Fruit fly (Drosophila melanogaster) whole organism, embryonic: ENCODE measurements around the gene CG15196.

Experiments used
- Ada2b ChIP-seq: fragments of 200-800 bp; sonication (Bioruptor generic); IDR thresholded peaks from 2 replicates; pipeline ENCODE4 v1.3.6; 2022; ENCODE audit warnings: missing biosample characterization, missing genetic modification characterization
- Asciz ChIP-seq: fragments of 200-800 bp; sonication (Bioruptor generic); optimal IDR thresholded peaks from 2 replicates; lab custom pipeline; 2017; ENCODE audit warnings: missing biosample characterization, mild to moderate bottlenecking, missing genetic modification characterization, missing genetic modification reagents
- Bteb2 ChIP-seq: fragments of 200-800 bp; sonication (Bioruptor generic); optimal IDR thresholded peaks from 2 replicates; lab custom pipeline; 2016; ENCODE audit warnings: missing biosample characterization, missing genetic modification characterization
- CG10431 ChIP-seq: fragments of 200-800 bp; sonication (Bioruptor generic); optimal IDR thresholded peaks from 3 replicates; lab custom pipeline; 2018; ENCODE audit warnings: missing biosample characterization, mild to moderate bottlenecking, missing genetic modification characterization
- CG11695 ChIP-seq: fragments of 200-800 bp; sonication (Bioruptor generic); IDR thresholded peaks from 3 replicates; pipeline ENCODE4 v1.3.6; 2022; ENCODE audit warnings: missing biosample characterization, missing genetic modification characterization
- CG12071 ChIP-seq: fragments of 200-800 bp; sonication (Bioruptor generic); optimal IDR thresholded peaks from 3 replicates; lab custom pipeline; 2018; ENCODE audit warnings: missing biosample characterization, mild to moderate bottlenecking, missing genetic modification characterization
- CG12659 ChIP-seq: fragments of 200-800 bp; sonication (Bioruptor generic); optimal IDR thresholded peaks from 3 replicates; lab custom pipeline; 2017; ENCODE audit warnings: mild to moderate bottlenecking, missing biosample characterization, missing genetic modification reagents, missing genetic modification characterization
- CG14050 ChIP-seq: fragments of 200-800 bp; sonication (Bioruptor generic); IDR thresholded peaks from 3 replicates; pipeline ENCODE4 v1.3.6; 2022; ENCODE audit warnings: missing biosample characterization, missing genetic modification characterization
- CG1529 ChIP-seq: fragments of 200-800 bp; sonication (Bioruptor generic); optimal IDR thresholded peaks from 3 replicates; lab custom pipeline; 2018; ENCODE audit warnings: missing biosample characterization, missing genetic modification characterization
- CG16815 ChIP-seq: fragments of 200-800 bp; sonication (Bioruptor generic); optimal IDR thresholded peaks from 3 replicates; lab custom pipeline; 2017; ENCODE audit warnings: missing biosample characterization, mild to moderate bottlenecking, missing genetic modification characterization
- CG17912 ChIP-seq: fragments of 200-800 bp; sonication (Bioruptor generic); optimal IDR thresholded peaks from 2 replicates; lab custom pipeline; 2018; ENCODE audit warnings: missing biosample characterization, mild to moderate bottlenecking, missing genetic modification characterization
- CG18599 ChIP-seq: fragments of 200-800 bp; sonication (Bioruptor generic); optimal IDR thresholded peaks from 3 replicates; lab custom pipeline; 2017; ENCODE audit warnings: missing biosample characterization, missing genetic modification characterization, mild to moderate bottlenecking, moderate library complexity, missing genetic modification reagents
- CG18764 ChIP-seq: fragments of 200-800 bp; sonication (Bioruptor generic); optimal IDR thresholded peaks from 3 replicates; lab custom pipeline; 2016; ENCODE audit warnings: missing biosample characterization, missing genetic modification characterization
- CG2199 ChIP-seq: fragments of 200-800 bp; sonication (Bioruptor generic); IDR thresholded peaks from 3 replicates; pipeline ENCODE4 v1.3.6; 2022; ENCODE audit warnings: missing biosample characterization, missing genetic modification characterization
- CG2889 ChIP-seq: fragments of 200-800 bp; sonication (Bioruptor generic); IDR thresholded peaks from 3 replicates; pipeline ENCODE4 v1.3.6; 2022; ENCODE audit warnings: missing biosample characterization, missing genetic modification characterization
- CG31365 ChIP-seq: fragments of 200-800 bp; sonication (Bioruptor generic); optimal IDR thresholded peaks from 2 replicates; lab custom pipeline; 2018; ENCODE audit warnings: missing biosample characterization, mild to moderate bottlenecking, missing genetic modification characterization
- CG3407 ChIP-seq: fragments of 200-800 bp; sonication (Bioruptor generic); optimal IDR thresholded peaks from 2 replicates; lab custom pipeline; 2018; ENCODE audit warnings: missing biosample characterization, mild to moderate bottlenecking, missing genetic modification characterization
- CG5245 ChIP-seq: fragments of 200-800 bp; sonication (Bioruptor generic); optimal IDR thresholded peaks from 3 replicates; lab custom pipeline; 2016; ENCODE audit warnings: missing biosample characterization, missing genetic modification characterization
- CG5953 ChIP-seq: fragments of 200-800 bp; sonication (Bioruptor generic); IDR thresholded peaks from 2 replicates; pipeline ENCODE4 v1.3.6; 2022; ENCODE audit warnings: missing biosample characterization, missing genetic modification characterization
- CG8359 ChIP-seq: fragments of 200-800 bp; sonication (Bioruptor generic); optimal IDR thresholded peaks from 2 replicates; lab custom pipeline; 2017; ENCODE audit warnings: missing biosample characterization, mild to moderate bottlenecking, missing genetic modification characterization, borderline replicate concordance
- CG8765 ChIP-seq: fragments of 200-800 bp; sonication (Bioruptor generic); IDR thresholded peaks from 2 replicates; pipeline ENCODE4 v1.3.6; 2022; ENCODE audit warnings: missing biosample characterization, missing genetic modification characterization
- HLH3B ChIP-seq: fragments of 200-800 bp; sonication (Bioruptor generic); IDR thresholded peaks from 2 replicates; pipeline ENCODE4 v1.3.6; 2022; ENCODE audit warnings: missing biosample characterization, missing genetic modification characterization
- HmgD ChIP-seq: fragments of 200-800 bp; sonication (Bioruptor generic); optimal IDR thresholded peaks from 3 replicates; lab custom pipeline; 2016; ENCODE audit warnings: missing biosample characterization, missing genetic modification characterization
- HmgZ ChIP-seq: fragments of 200-800 bp; sonication (Bioruptor generic); optimal IDR thresholded peaks from 2 replicates; lab custom pipeline; 2018; ENCODE audit warnings: missing biosample characterization, mild to moderate bottlenecking, missing genetic modification characterization
- Hr51 ChIP-seq, 2 experiments: fragments of 200-800 bp; sonication (Bioruptor generic); optimal IDR thresholded peaks; 2 replicates in 1 of 2; 3 replicates in 1 of 2; lab custom pipeline; 2016 to 2018; ENCODE audit warnings: missing biosample characterization in 2 of 2, missing genetic modification characterization in 2 of 2, mild to moderate bottlenecking in 1 of 2, moderate library complexity in 1 of 2
- Max ChIP-seq: fragments of 200-800 bp; sonication (Bioruptor generic); optimal IDR thresholded peaks from 2 replicates; lab custom pipeline; 2016; ENCODE audit warnings: missing biosample characterization, mild to moderate bottlenecking, missing genetic modification characterization
- Neu2 ChIP-seq: fragments of 200-800 bp; sonication (Bioruptor generic); optimal IDR thresholded peaks from 3 replicates; lab custom pipeline; 2016; ENCODE audit warnings: missing biosample characterization, missing genetic modification characterization, borderline replicate concordance
- Ptx1 ChIP-seq: fragments of 200-800 bp; sonication (Bioruptor generic); IDR thresholded peaks from 2 replicates; pipeline ENCODE4 v1.3.6; 2022; ENCODE audit warnings: missing biosample characterization, missing genetic modification characterization
- Sox100B ChIP-seq: fragments of 200-800 bp; sonication (Bioruptor generic); optimal IDR thresholded peaks from 3 replicates; lab custom pipeline; 2018; ENCODE audit warnings: missing biosample characterization, mild to moderate bottlenecking, missing genetic modification characterization
- Sry-δ ChIP-seq: fragments of 200-800 bp; sonication (Bioruptor generic); optimal IDR thresholded peaks from 2 replicates; lab custom pipeline; 2016; ENCODE audit warnings: missing biosample characterization, missing genetic modification characterization
- az2 ChIP-seq: fragments of 200-800 bp; sonication (Bioruptor generic); optimal IDR thresholded peaks from 3 replicates; lab custom pipeline; 2016; ENCODE audit warnings: missing biosample characterization, missing genetic modification characterization
- bsh ChIP-seq, 2 experiments: fragments of 200-800 bp; sonication (Bioruptor generic); optimal IDR thresholded peaks; 2 replicates each; lab custom pipeline; 2017 to 2018; ENCODE audit warnings: mild to moderate bottlenecking in 2 of 2, missing biosample characterization in 2 of 2, missing genetic modification characterization in 2 of 2, moderate library complexity in 1 of 2
- corto ChIP-seq: fragments of 200-800 bp; sonication (Bioruptor generic); optimal IDR thresholded peaks from 2 replicates; lab custom pipeline; 2016; ENCODE audit warnings: missing biosample characterization, mild to moderate bottlenecking, missing genetic modification characterization, moderate library complexity
- crol ChIP-seq: fragments of 200-800 bp; sonication (Bioruptor generic); IDR thresholded peaks from 2 replicates; pipeline ENCODE4 v1.3.6; 2022; ENCODE audit warnings: missing biosample characterization, missing genetic modification characterization
- cwo ChIP-seq: fragments of 200-800 bp; sonication (Bioruptor generic); optimal IDR thresholded peaks from 3 replicates; lab custom pipeline; 2017; ENCODE audit warnings: missing biosample characterization, missing genetic modification characterization, mild to moderate bottlenecking, moderate library complexity, missing genetic modification reagents
- dmrt11E ChIP-seq: fragments of 200-800 bp; sonication (Bioruptor generic); optimal IDR thresholded peaks from 3 replicates; lab custom pipeline; 2018; ENCODE audit warnings: missing biosample characterization, mild to moderate bottlenecking, missing genetic modification characterization, moderate library complexity
- ems ChIP-seq: fragments of 200-800 bp; sonication (Bioruptor generic); optimal IDR thresholded peaks from 3 replicates; lab custom pipeline; 2016; ENCODE audit warnings: missing biosample characterization, missing genetic modification characterization
- ewg ChIP-seq: fragments of 200-800 bp; sonication (Bioruptor generic); optimal IDR thresholded peaks from 3 replicates; lab custom pipeline; 2017; ENCODE audit warnings: mild to moderate bottlenecking, missing biosample characterization, missing genetic modification reagents, missing genetic modification characterization
- gem ChIP-seq: fragments of 200-800 bp; sonication (Bioruptor generic); optimal IDR thresholded peaks from 2 replicates; lab custom pipeline; 2019; ENCODE audit warnings: missing biosample characterization, mild to moderate bottlenecking, missing genetic modification characterization, moderate library complexity
- lov ChIP-seq, 2 experiments: fragments of 200-800 bp in 1 of 2; fragments of >200 bp in 1 of 2; sonication (Bioruptor generic) in 1 of 2; IDR thresholded peaks in 1 of 2; optimal IDR thresholded peaks in 1 of 2; 2 replicates in 1 of 2; 3 replicates in 1 of 2; pipeline versions ENCODE4 v1.3.6 to Lab custom; 2017 to 2022; ENCODE audit warnings: missing biosample characterization in 1 of 2, missing genetic modification characterization in 1 of 2
- p53 ChIP-seq: fragments of 200-800 bp; sonication (Bioruptor generic); optimal IDR thresholded peaks from 2 replicates; lab custom pipeline; 2016; ENCODE audit warnings: missing biosample characterization, missing genetic modification characterization
- pum ChIP-seq: fragments of 200-800 bp; sonication (Bioruptor generic); optimal IDR thresholded peaks from 2 replicates; lab custom pipeline; 2016; ENCODE audit warnings: missing biosample characterization, missing genetic modification characterization
- sisA ChIP-seq: fragments of 200-800 bp; sonication (Bioruptor generic); IDR thresholded peaks from 2 replicates; pipeline ENCODE4 v1.3.6; 2022; ENCODE audit warnings: missing biosample characterization, missing genetic modification characterization
- stwl ChIP-seq: fragments of 200-800 bp; sonication (Bioruptor generic); optimal IDR thresholded peaks from 3 replicates; lab custom pipeline; 2018; ENCODE audit warnings: missing biosample characterization, mild to moderate bottlenecking, missing genetic modification characterization, moderate library complexity
- tll ChIP-seq, 2 experiments: fragments of 200-800 bp in 1 of 2; fragments of >200 bp in 1 of 2; sonication (Bioruptor generic) in 1 of 2; optimal IDR thresholded peaks; 2 replicates each; lab custom pipeline; 2017 to 2019; ENCODE audit warnings: missing biosample characterization in 2 of 2, missing genetic modification characterization in 2 of 2, mild to moderate bottlenecking in 1 of 2, moderate library complexity in 1 of 2
- tup ChIP-seq: fragments of 200-800 bp; sonication (Bioruptor generic); optimal IDR thresholded peaks from 2 replicates; lab custom pipeline; 2016; ENCODE audit warnings: missing biosample characterization, mild to moderate bottlenecking, missing genetic modification characterization, moderate library complexity
- wdn ChIP-seq: fragments of 200-800 bp; sonication (Bioruptor generic); IDR thresholded peaks from 2 replicates; pipeline ENCODE4 v1.3.6; 2022; ENCODE audit warnings: missing biosample characterization, missing genetic modification characterization
- zf30C ChIP-seq: fragments of 200-800 bp; sonication (Bioruptor generic); optimal IDR thresholded peaks from 3 replicates; lab custom pipeline; 2018; ENCODE audit warnings: missing biosample characterization, mild to moderate bottlenecking, missing genetic modification characterization
- zfh2 ChIP-seq: fragments of 200-800 bp; sonication (Bioruptor generic); optimal IDR thresholded peaks from 2 replicates; lab custom pipeline; 2016; ENCODE audit warnings: missing biosample characterization, missing genetic modification characterization

Gene CG15196

DNA sequence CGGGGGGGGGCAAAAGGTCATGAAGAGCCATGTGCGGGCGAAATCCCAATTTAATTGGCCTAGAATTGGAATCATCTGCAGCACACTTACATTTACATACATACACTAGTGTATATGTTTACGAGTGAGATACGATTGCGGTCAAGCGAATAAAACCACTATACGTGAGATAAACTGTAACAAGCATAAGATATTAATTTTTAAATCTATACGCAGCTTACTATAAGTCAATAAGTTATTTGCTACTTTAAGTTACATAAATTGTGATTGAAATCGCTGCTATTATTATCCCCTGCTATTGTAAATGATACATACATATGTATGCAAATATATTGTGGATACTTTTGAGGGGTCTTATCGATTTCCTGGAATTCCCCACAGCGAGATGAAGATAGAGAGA lies 30.6 kb upstream of the CG15196 start (continued):
- TF ChIP-seq zf30C (no peak), CG2199 (GFP tag; lab: Robert Waterston, UW) (no peak), CG31365 (tag; lab: Kevin White, UChicago) (no peak), CG5953 (GFP tag; lab: Robert Waterston, UW) (0 out of 2 replicates have a peak, but pooled peaks have one; percentile 35), Max (no peak), Ptx1 (peak; percentile 56), CG12659 (GFP tag; lab: Kevin White, UChicago) (no peak), CG18764 (no peak), Ada2b (peak; percentile 68), Neu2 (GFP tag; lab: Kevin White, UChicago) (no peak), CG1529 (GFP tag; lab: Kevin White, UChicago) (no peak), CG8765 (GFP tag; lab: Robert Waterston, UW) (no peak), dmrt11E (tag; lab: Kevin White, UChicago) (no peak), CG11695 (GFP tag; lab: Robert Waterston, UW) (peak; percentile 53; the same call in 1 of the 3 replicates), CG14050 (GFP tag; lab: Robert Waterston, UW) (0 out of 3 replicates have a peak, but pooled peaks have one; percentile 19), tup (GFP tag; lab: Kevin White, UChicago) (no peak), Bteb2 (GFP tag; lab: Kevin White, UChicago) (peak; percentile 6), Asciz (GFP tag; lab: Kevin White, UChicago) (peak; percentile 15), bsh (GFP tag; optimal IDR thresholded peaks at IDR 0.05; lab: Kevin White, UChicago) (peak in 1 of 2 experiments; percentile 40), CG3407 (no peak), HLH3B (GFP tag; lab: Robert Waterston, UW) (peak; percentile 61), Hr51 (GFP tag; optimal IDR thresholded peaks at IDR 0.05; lab: Kevin White, UChicago) (peak in 1 of 2 experiments; percentile 58), Sry-δ (GFP tag; lab: Kevin White, UChicago) (no peak), stwl (tag; lab: Kevin White, UChicago) (no peak), tll (GFP tag; optimal IDR thresholded peaks at IDR 0.05; lab: Kevin White, UChicago) (no peak), crol (GFP tag; lab: Robert Waterston, UW) (no peak), Sox100B (peak; percentile 10), p53 (GFP tag; lab: Kevin White, UChicago) (no peak), pum (GFP tag; lab: Kevin White, UChicago) (peak; percentile 0), CG17912 (peak; percentile 14), HmgD (no peak), CG8359 (GFP tag; lab: Kevin White, UChicago) (no peak), CG16815 (no peak), lov (optimal IDR thresholded peaks at IDR 0.05; lab: Kevin White, UChicago) (no peak), lov (GFP tag; IDR thresholded peaks at IDR 0.05; lab: Robert Waterston, UW) (no peak), cwo (GFP tag; lab: Kevin White, UChicago) (peak; percentile 45), wdn (GFP tag; lab: Robert Waterston, UW) (0 out of 2 replicates have a peak, but pooled peaks have one; percentile 10), az2 (GFP tag; lab: Kevin White, UChicago) (no peak), zfh2 (GFP tag; lab: Kevin White, UChicago) (no peak), CG12071 (peak; percentile 39), CG2889 (GFP tag; lab: Robert Waterston, UW) (no peak), HmgZ (peak; percentile 35), sisA (GFP tag; lab: Robert Waterston, UW) (peak; percentile 32; the same call in 1 of the 2 replicates), corto (no peak), ems (GFP tag; lab: Kevin White, UChicago) (no peak), CG18599 (GFP tag; lab: Kevin White, UChicago) (peak; percentile 72), gem (tag; lab: Kevin White, UChicago) (peak; percentile 55), CG10431 (GFP tag; lab: Kevin White, UChicago) (no peak), CG5245 (GFP tag; lab: Kevin White, UChicago) (no peak), ewg (GFP tag; lab: Kevin White, UChicago) (no peak)
